Worm (Caenorhabditis elegans) whole organism, L4/young adult: ENCODE data around the gene lips-9.

ENCODE experiments used
- W03F9.2 ChIP-seq: fragments of 150-350 bp; optimal IDR thresholded peaks from 2 replicates; lab custom pipeline; 2014; ENCODE audit warnings: missing biosample characterization, missing genetic modification characterization
- dao-5 ChIP-seq: sonication (generic microtip); optimal IDR thresholded peaks from 2 replicates; lab custom pipeline; 2016; ENCODE audit warnings: missing genotype, missing genetic modification characterization, moderate library complexity, missing compliant biosample characterization
- him-1 ChIP-seq: sonication (generic microtip); optimal IDR thresholded peaks from 2 replicates; lab custom pipeline; 2016; ENCODE audit warnings: missing genotype, missing genetic modification reagents, missing genetic modification characterization, missing compliant biosample characterization

The lips-9 gene

DNA sequence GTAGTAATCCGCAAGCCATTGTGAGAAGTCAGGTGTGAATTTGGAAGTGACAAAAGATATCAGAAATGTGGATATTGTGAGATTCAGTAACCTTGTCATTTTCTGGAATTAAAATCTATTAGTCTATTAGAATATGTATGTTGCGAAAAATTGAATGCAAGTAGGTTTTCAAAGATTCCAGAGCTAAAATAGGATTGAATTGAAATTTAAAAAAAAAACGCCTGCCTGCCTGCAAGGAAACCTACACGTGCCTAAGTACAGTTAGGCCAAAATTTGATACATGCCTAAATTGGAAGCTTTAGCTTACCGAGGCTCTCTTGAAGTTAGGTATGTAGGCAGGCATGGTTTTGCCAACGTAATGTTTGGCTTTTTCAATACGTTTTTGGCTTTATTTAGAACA is at the start of gene lips-9:
Gene lips-9, minus strand, starts transcription at position 101 of the 400 bp plus-strand sequence.
- no peak for TF ChIP-seq W03F9.2
- TF ChIP-seq him-1 (tag; lab: Kevin White, UChicago) = no peak
- TF ChIP-seq dao-5 = no peak

- no peak for TF ChIP-seq dao-5
- no peak for TF ChIP-seq him-1 (tag; lab: Kevin White, UChicago)
- TF ChIP-seq W03F9.2 = no peak
Observed at ce11 chrII:12984709-12985108, 49.5 kb upstream of the lips-9 start.

DNA sequence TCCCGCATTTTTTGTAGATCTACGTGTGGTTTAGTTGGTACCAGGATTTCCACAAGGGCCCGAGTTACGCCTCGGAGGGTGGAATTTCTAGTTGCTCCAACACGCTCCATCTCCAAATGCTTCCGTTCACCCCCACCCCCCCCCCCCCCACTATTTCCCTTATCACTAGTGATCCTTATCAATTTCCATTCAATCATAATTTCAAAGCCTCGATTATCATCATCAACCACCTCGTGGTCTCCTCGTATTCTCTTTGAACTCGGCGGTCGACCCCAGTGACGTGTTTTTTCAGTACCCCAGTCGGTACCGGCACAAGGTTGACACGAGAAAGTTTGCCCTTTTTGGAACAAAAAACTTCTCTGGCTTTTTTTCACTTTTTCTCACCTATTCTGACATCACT is 47.7 kb upstream of the lips-9 start:
- TF ChIP-seq W03F9.2 (no peak), him-1 (tag; lab: Kevin White, UChicago) (no peak), dao-5 (no peak)

ce11 chrII:12981980-12982575 is 46.9 kb upstream of the lips-9 start:
- no peak for TF ChIP-seq W03F9.2
- no peak for TF ChIP-seq him-1 (tag; lab: Kevin White, UChicago)
- TF ChIP-seq dao-5 = no peak

DNA sequence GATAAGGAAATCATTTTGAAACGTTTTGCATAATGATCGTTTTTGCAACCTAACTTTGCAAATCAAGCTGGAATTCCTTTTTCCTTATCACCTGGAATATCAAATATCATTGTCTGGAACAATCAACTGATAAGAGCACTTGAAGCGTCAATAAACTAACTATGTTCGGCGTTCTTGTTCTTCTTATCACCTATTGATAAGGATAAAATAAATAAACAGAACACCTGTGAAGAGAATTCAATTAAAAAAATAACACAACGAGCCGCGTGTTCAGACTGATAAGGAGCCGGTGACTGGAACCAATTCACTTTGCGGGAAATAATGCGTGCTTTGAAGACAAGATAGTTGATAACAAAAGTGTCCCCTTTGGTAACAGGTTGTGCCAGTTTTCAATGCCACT is 45.1 kb upstream of the lips-9 start, which contains the start of gene cyd-1:
Gene cyd-1, plus strand, starts transcription at position 380 of the 400 bp plus-strand sequence.
- TF ChIP-seq W03F9.2 = no peak
- no peak for TF ChIP-seq dao-5
- no peak for TF ChIP-seq him-1 (tag; lab: Kevin White, UChicago)

DNA sequence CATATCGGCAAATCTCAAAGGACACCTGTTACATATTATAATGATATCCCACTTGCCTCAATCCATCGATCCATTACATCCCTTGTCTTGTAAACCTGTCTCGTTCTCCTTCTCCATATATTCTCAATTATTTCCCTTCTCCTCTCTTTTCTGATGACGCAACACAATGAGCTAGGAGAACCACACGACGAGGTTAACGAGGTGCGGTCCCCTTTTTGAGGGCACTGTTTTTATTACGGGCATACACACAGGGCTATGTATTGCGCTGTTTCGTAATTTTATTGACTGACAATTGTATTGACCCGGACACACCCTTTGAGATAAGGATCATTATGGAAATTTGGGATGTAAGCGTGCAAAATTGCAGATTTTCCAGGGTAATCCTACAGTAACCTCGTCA is 43.5 kb upstream of the lips-9 start:
- no peak for TF ChIP-seq W03F9.2
- no peak for TF ChIP-seq dao-5
- TF ChIP-seq him-1 (tag; lab: Kevin White, UChicago) = no peak

DNA sequence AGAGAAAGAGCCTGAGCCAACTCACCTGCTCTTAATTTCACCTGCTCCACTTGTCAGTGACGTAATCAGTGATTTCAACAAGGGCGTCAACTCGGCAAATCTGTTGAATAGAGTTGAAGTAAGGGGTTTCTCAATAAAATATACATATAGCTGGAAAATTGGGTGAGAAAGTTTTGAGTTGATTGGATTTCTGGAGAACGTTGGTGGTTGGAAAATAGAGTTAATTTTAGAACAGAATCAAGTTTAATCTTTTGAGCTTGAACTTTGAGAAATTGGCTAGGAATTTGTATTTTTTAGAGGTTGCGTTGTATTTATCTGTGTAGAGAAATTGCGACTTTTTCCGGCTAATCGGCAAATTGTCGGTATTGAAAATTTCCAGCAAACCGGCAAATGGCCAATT is 34.5 kb upstream of the lips-9 start, which contains the start of gene Y38F1A.4:
Gene Y38F1A.4, minus strand, starts transcription at position 101 of the 400 bp plus-strand sequence.
- TF ChIP-seq W03F9.2 = no peak
- no peak for TF ChIP-seq dao-5
- no peak for TF ChIP-seq him-1 (tag; lab: Kevin White, UChicago)

DNA sequence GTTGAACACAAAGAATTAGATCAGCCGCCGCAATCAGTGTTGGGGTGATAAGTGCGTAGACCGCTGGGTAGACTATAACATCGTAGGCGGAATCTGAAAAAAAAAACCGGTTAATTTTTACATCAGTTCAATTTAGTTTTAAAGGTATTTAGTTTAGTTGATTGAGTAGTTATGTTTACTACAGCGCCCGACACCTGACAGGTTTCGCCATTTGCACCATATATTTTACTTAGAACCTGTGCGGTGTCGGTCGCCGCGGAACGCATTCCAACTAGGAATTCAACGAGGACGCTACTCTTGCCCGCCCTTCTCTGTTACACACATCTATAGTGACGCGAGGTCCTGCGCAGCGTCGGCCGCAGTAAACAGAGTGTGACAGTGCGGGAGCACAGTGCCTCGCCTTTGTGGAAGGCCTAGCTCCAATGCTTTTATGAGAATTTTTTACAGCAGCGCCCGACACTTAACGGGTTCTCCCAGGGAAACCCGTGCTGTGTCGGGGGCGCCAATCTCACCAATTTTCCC is 33.4 kb upstream of the lips-9 start:
- TF ChIP-seq him-1 (tag; lab: Kevin White, UChicago) = no peak
- no peak for TF ChIP-seq W03F9.2
- TF ChIP-seq dao-5 = no peak

DNA sequence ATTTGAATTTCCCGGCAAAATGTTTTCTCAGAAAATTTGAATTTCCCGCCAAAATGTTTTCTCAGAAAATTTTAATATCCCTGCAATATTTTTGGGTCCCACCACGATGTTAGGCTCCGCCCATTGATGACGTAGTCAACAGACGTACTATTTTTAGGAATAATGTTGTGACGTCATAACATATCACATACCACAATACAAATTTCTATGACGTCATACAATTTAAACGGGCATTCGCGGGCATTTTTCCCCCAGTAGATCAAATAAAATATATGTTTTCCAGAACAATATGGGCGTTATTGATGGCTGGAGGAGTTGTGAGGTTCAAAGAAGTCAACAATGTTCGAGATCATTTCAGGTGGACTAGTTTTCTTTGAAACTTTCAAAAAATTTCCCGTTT is 31.1 kb upstream of the lips-9 start:
- TF ChIP-seq dao-5 = no peak
- no peak for TF ChIP-seq him-1 (tag; lab: Kevin White, UChicago)
- no peak for TF ChIP-seq W03F9.2

ce11 chrII:12965589-12965988 is 30.4 kb upstream of the lips-9 start:
- TF ChIP-seq W03F9.2 (no peak), him-1 (tag; lab: Kevin White, UChicago) (no peak), dao-5 (no peak)

DNA sequence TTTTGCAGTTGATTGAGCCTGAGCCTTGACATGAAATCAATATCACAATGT is 30.2 kb upstream of the lips-9 start, which contains the start of gene ptr-18:
Gene ptr-18, plus strand, starts transcription at position 9 of the 51 bp plus-strand sequence.
- TF ChIP-seq W03F9.2 (no peak), him-1 (tag; lab: Kevin White, UChicago) (no peak), dao-5 (no peak)

ce11 chrII:12965138-12965537 is 30.0 kb upstream of the lips-9 start:
- TF ChIP-seq dao-5 = no peak
- no peak for TF ChIP-seq W03F9.2

DNA sequence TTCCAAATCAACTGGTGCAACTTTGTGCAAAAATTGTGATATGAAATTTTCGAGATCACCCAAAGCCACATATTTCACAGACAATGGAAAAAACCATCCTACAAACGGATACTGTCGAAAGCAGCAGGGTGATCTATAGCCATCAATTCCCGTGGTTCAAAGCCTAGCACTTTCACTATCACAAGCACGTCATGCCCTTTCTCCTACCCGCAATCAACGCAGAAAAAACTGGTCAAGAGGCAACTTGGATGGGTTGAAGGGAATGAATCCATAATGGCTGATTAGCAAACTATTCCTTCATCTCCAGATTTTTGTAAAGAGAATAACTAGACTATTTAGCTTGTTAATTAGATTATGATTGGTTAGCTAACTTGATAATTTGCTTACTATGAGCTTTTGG is 26.6 kb upstream of the lips-9 start:
- TF ChIP-seq W03F9.2 (no peak), dao-5 (no peak)

- TF ChIP-seq W03F9.2 (no peak), dao-5 (no peak), him-1 (tag; lab: Kevin White, UChicago) (no peak)
Observed at ce11 chrII:12961293-12961692, 26.1 kb upstream of the lips-9 start.

DNA sequence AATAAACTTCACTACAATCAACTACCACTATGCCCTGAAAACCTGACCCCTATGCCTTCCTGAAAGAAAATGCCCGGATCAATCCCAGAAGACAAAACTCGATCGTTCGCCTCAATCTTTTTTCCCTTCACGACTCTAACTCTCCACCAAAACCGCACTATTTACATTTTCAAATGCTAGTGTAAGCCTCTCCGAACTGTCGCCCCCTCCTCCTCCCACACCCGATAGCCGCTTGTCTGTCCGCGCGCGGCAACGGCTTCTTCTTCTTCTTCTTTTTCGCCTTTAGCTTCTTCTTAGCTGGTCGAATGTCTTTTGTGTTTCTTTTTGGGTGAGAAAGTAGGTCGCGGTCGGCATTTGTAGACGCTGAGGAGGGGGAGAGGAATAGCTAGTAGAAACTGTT is 25.0 kb upstream of the lips-9 start:
- no peak for TF ChIP-seq W03F9.2
- TF ChIP-seq dao-5 = no peak
- TF ChIP-seq him-1 (tag; lab: Kevin White, UChicago) = no peak

DNA sequence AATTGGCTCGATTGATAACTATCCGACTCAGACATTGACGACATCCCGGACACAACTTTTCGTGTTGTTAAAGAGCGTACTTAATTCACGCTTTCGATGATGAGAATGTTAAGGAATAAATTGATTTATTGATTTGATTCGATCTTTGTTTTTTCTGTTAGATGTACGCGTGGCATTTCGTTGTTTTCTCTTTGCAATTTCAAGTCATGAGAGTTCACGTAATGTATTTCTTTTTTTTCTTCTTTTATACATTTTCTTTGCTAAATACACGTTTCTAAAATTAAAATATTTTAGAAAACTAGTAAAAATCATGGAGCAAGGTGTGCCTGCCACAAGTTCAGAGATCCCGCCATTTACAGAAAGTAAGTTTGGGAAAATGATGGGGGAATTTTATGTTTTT is 19.5 kb upstream of the lips-9 start, which contains the start of the genes Y38F1A.1 and Y38F1A.2:
Gene Y38F1A.1, minus strand, starts transcription at position 101 of the 400 bp plus-strand sequence.
Gene Y38F1A.2, plus strand, starts transcription at position 289 of the 400 bp plus-strand sequence.
- TF ChIP-seq him-1 (tag; lab: Kevin White, UChicago) (no peak), dao-5 (no peak), W03F9.2 (no peak)
